Fruit fly (Drosophila melanogaster) whole organism, embryonic: ENCODE measurements around the gene sle.

Experiments used
- Bteb2 ChIP-seq: fragments of 200-800 bp; sonication (Bioruptor generic); optimal IDR thresholded peaks from 2 replicates; lab custom pipeline; 2016; ENCODE audit warnings: missing biosample characterization, missing genetic modification characterization
- CG10431 ChIP-seq: fragments of 200-800 bp; sonication (Bioruptor generic); optimal IDR thresholded peaks from 3 replicates; lab custom pipeline; 2018; ENCODE audit warnings: missing biosample characterization, mild to moderate bottlenecking, missing genetic modification characterization
- CG13775 ChIP-seq: fragments of 200-800 bp; sonication (Bioruptor generic); optimal IDR thresholded peaks from 3 replicates; lab custom pipeline; 2017; ENCODE audit warnings: missing biosample characterization, mild to moderate bottlenecking, missing genetic modification characterization
- CG14965 ChIP-seq: fragments of 200-800 bp; sonication (Bioruptor generic); optimal IDR thresholded peaks from 2 replicates; lab custom pipeline; 2016; ENCODE audit warnings: missing biosample characterization, missing genetic modification characterization, borderline replicate concordance
- CG17186 ChIP-seq: fragments of 200-800 bp; sonication (Bioruptor generic); optimal IDR thresholded peaks from 3 replicates; lab custom pipeline; 2017; ENCODE audit warnings: missing biosample characterization, missing genetic modification reagents, missing genetic modification characterization
- CG18476 ChIP-seq: fragments of 200-800 bp; sonication (Bioruptor generic); optimal IDR thresholded peaks from 2 replicates; lab custom pipeline; 2016; ENCODE audit warnings: missing biosample characterization, mild to moderate bottlenecking, missing genetic modification characterization
- CG2129 ChIP-seq: fragments of 200-800 bp; sonication (Bioruptor generic); IDR thresholded peaks from 2 replicates; pipeline ENCODE4 v1.3.6; 2022; ENCODE audit warnings: missing biosample characterization, missing genetic modification characterization; ENCODE audit not compliant: partially characterized antibody
- CG30431 ChIP-seq: fragments of 200-800 bp; sonication (Bioruptor generic); optimal IDR thresholded peaks from 2 replicates; lab custom pipeline; 2017; ENCODE audit warnings: missing biosample characterization, missing genetic modification characterization
- CG32767 ChIP-seq: fragments of 200-800 bp; sonication (Bioruptor generic); IDR thresholded peaks from 2 replicates; pipeline ENCODE4 v1.3.6; 2022; ENCODE audit warnings: missing biosample characterization, missing genetic modification characterization
- CG33213 ChIP-seq: fragments of 200-800 bp; sonication (Bioruptor generic); optimal IDR thresholded peaks from 3 replicates; lab custom pipeline; 2016; ENCODE audit warnings: missing biosample characterization, missing genetic modification characterization
- CG7357 ChIP-seq: fragments of 200-800 bp; sonication (Bioruptor generic); IDR thresholded peaks from 3 replicates; pipeline ENCODE4 v1.3.6; 2022; ENCODE audit warnings: missing biosample characterization, missing genetic modification characterization
- CG7556 ChIP-seq: fragments of 200-800 bp; sonication (Bioruptor generic); optimal IDR thresholded peaks from 2 replicates; lab custom pipeline; 2017; ENCODE audit warnings: missing biosample characterization, mild to moderate bottlenecking, missing genetic modification characterization
- CG8290 ChIP-seq, 3 experiments: fragments of 200-800 bp; sonication (Bioruptor generic); optimal IDR thresholded peaks; 2 replicates each; lab custom pipeline; 2016 to 2019; ENCODE audit warnings: missing biosample characterization in 3 of 3, missing genetic modification characterization in 3 of 3, mild to moderate bottlenecking in 2 of 3, moderate library complexity in 1 of 3
- CG9727 ChIP-seq: fragments of 200-800 bp; sonication (Bioruptor generic); optimal IDR thresholded peaks from 3 replicates; lab custom pipeline; 2017; ENCODE audit warnings: missing biosample characterization, mild to moderate bottlenecking, missing genetic modification characterization
- CG9817 ChIP-seq: fragments of 200-800 bp; sonication (Bioruptor generic); optimal IDR thresholded peaks from 2 replicates; lab custom pipeline; 2018; ENCODE audit warnings: missing biosample characterization, mild to moderate bottlenecking, missing genetic modification characterization, moderate library complexity
- Camta ChIP-seq: fragments of 200-800 bp; sonication (Bioruptor generic); optimal IDR thresholded peaks from 2 replicates; lab custom pipeline; 2016; ENCODE audit warnings: missing biosample characterization, missing genetic modification characterization
- Dfd ChIP-seq, 2 experiments: fragments of >200 bp; optimal IDR thresholded peaks; 2 replicates each; lab custom pipeline; 2017; ENCODE audit warnings: missing biosample characterization in 2 of 2, missing genetic modification characterization in 2 of 2
- Ets97D ChIP-seq: fragments of 200-800 bp; sonication (Bioruptor generic); optimal IDR thresholded peaks from 3 replicates; lab custom pipeline; 2016; ENCODE audit warnings: missing biosample characterization, missing genetic modification characterization
- H15 ChIP-seq: fragments of 200-800 bp; sonication (Bioruptor generic); IDR thresholded peaks from 3 replicates; pipeline ENCODE4 v1.3.6; 2022; ENCODE audit warnings: missing biosample characterization, missing genetic modification characterization
- HLH3B ChIP-seq: fragments of 200-800 bp; sonication (Bioruptor generic); IDR thresholded peaks from 2 replicates; pipeline ENCODE4 v1.3.6; 2022; ENCODE audit warnings: missing biosample characterization, missing genetic modification characterization
- MBD-R2 ChIP-seq: fragments of 200-800 bp; sonication (Bioruptor generic); IDR thresholded peaks from 2 replicates; pipeline ENCODE4 v1.3.6; 2022; ENCODE audit warnings: missing biosample characterization, missing genetic modification characterization
- Myb ChIP-seq: fragments of 200-800 bp; sonication (Bioruptor generic); optimal IDR thresholded peaks from 2 replicates; lab custom pipeline; 2016; ENCODE audit warnings: missing biosample characterization, missing genetic modification characterization
- al ChIP-seq: fragments of 200-800 bp; sonication (Bioruptor generic); IDR thresholded peaks from 2 replicates; pipeline ENCODE4 v1.3.6; 2022; ENCODE audit warnings: missing biosample characterization, missing genetic modification characterization
- bsh ChIP-seq, 2 experiments: fragments of 200-800 bp; sonication (Bioruptor generic); optimal IDR thresholded peaks; 2 replicates each; lab custom pipeline; 2017 to 2018; ENCODE audit warnings: mild to moderate bottlenecking in 2 of 2, missing biosample characterization in 2 of 2, missing genetic modification characterization in 2 of 2, moderate library complexity in 1 of 2
- cad ChIP-seq: fragments of >200 bp; optimal IDR thresholded peaks from 2 replicates; lab custom pipeline; 2017; ENCODE audit warnings: missing biosample characterization, missing genetic modification characterization
- cg ChIP-seq: fragments of 200-800 bp; sonication (Bioruptor generic); optimal IDR thresholded peaks from 3 replicates; lab custom pipeline; 2019; ENCODE audit warnings: missing biosample characterization, mild to moderate bottlenecking, missing genetic modification characterization, moderate library complexity
- chif ChIP-seq, 2 experiments: fragments of 200-800 bp; sonication (Bioruptor generic); optimal IDR thresholded peaks; 3 replicates each; lab custom pipeline; 2016; ENCODE audit warnings: missing biosample characterization in 2 of 2, missing genetic modification characterization in 2 of 2
- chinmo ChIP-seq: fragments of 200-800 bp; sonication (Bioruptor generic); IDR thresholded peaks from 4 replicates; pipeline ENCODE4 v1.3.6; 2022; ENCODE audit warnings: missing biosample characterization, missing genetic modification characterization; ENCODE audit not compliant: partially characterized antibody
- ci ChIP-seq: fragments of 200-800 bp; sonication (Bioruptor generic); IDR thresholded peaks from 3 replicates; pipeline ENCODE4 v1.3.6; 2022; ENCODE audit warnings: missing biosample characterization, missing genetic modification characterization
- dmrt11E ChIP-seq: fragments of 200-800 bp; sonication (Bioruptor generic); optimal IDR thresholded peaks from 3 replicates; lab custom pipeline; 2018; ENCODE audit warnings: missing biosample characterization, mild to moderate bottlenecking, missing genetic modification characterization, moderate library complexity
- eve ChIP-seq, 2 experiments: fragments of >200 bp; optimal IDR thresholded peaks; 2 replicates each; lab custom pipeline; 2017; ENCODE audit warnings: missing biosample characterization in 2 of 2, missing genetic modification characterization in 2 of 2
- fd3F ChIP-seq: fragments of 200-800 bp; sonication (Bioruptor generic); optimal IDR thresholded peaks from 2 replicates; lab custom pipeline; 2018; ENCODE audit warnings: missing biosample characterization, mild to moderate bottlenecking, missing genetic modification characterization, moderate library complexity
- fu2 ChIP-seq: fragments of 200-800 bp; sonication (Bioruptor generic); optimal IDR thresholded peaks from 2 replicates; lab custom pipeline; 2016; ENCODE audit warnings: missing biosample characterization, missing genetic modification characterization
- gro ChIP-seq: fragments of 200-800 bp; sonication (Bioruptor generic); optimal IDR thresholded peaks from 2 replicates; lab custom pipeline; 2016; ENCODE audit warnings: missing biosample characterization, missing genetic modification characterization
- her ChIP-seq: fragments of 200-800 bp; sonication (Bioruptor generic); optimal IDR thresholded peaks from 2 replicates; lab custom pipeline; 2016; ENCODE audit warnings: missing biosample characterization, missing genetic modification characterization
- jigr1 ChIP-seq: fragments of 200-800 bp; sonication (Bioruptor generic); IDR thresholded peaks from 3 replicates; pipeline ENCODE4 v1.3.6; 2022; ENCODE audit warnings: missing biosample characterization, missing genetic modification characterization
- kni ChIP-seq: fragments of 200-800 bp; sonication (Bioruptor generic); optimal IDR thresholded peaks from 3 replicates; lab custom pipeline; 2017; ENCODE audit warnings: mild to moderate bottlenecking, missing biosample characterization, missing genetic modification reagents, missing genetic modification characterization
- odd ChIP-seq: fragments of 200-800 bp; sonication (Bioruptor generic); optimal IDR thresholded peaks from 2 replicates; lab custom pipeline; 2017; ENCODE audit warnings: missing biosample characterization, mild to moderate bottlenecking, missing genetic modification characterization
- prd ChIP-seq, 3 experiments: fragments of >200 bp in 2 of 3; fragments of 200-800 bp in 1 of 3; sonication (Bioruptor generic) in 1 of 3; optimal IDR thresholded peaks in 2 of 3; IDR thresholded peaks in 1 of 3; 2 replicates in 2 of 3; 3 replicates in 1 of 3; pipeline versions ENCODE4 v1.3.6 to Lab custom; 2017 to 2022; ENCODE audit warnings: missing biosample characterization in 1 of 3, missing genetic modification characterization in 1 of 3
- pros ChIP-seq: fragments of 200-800 bp; sonication (Bioruptor generic); optimal IDR thresholded peaks from 3 replicates; lab custom pipeline; 2019; ENCODE audit warnings: missing biosample characterization, mild to moderate bottlenecking, missing genetic modification characterization, moderate library complexity
- sc ChIP-seq, 3 experiments: fragments of >200 bp in 2 of 3; fragments of 200-800 bp in 1 of 3; sonication (Bioruptor generic) in 1 of 3; optimal IDR thresholded peaks; 2 replicates in 2 of 3; 3 replicates in 1 of 3; lab custom pipeline; 2017; ENCODE audit warnings: mild to moderate bottlenecking in 1 of 3, missing biosample characterization in 1 of 3, missing genetic modification characterization in 1 of 3, missing genetic modification reagents in 1 of 3
- slbo ChIP-seq: fragments of 200-800 bp; sonication (Bioruptor generic); IDR thresholded peaks from 2 replicates; pipeline ENCODE4 v1.3.6; 2022; ENCODE audit warnings: missing biosample characterization, missing genetic modification characterization
- sqz ChIP-seq: fragments of 200-800 bp; sonication (Bioruptor generic); optimal IDR thresholded peaks from 3 replicates; lab custom pipeline; 2018; ENCODE audit warnings: missing biosample characterization, mild to moderate bottlenecking, missing genetic modification characterization
- sug ChIP-seq: fragments of 200-800 bp; optimal IDR thresholded peaks from 2 replicates; lab custom pipeline; 2019; ENCODE audit warnings: missing biosample characterization, mild to moderate bottlenecking, missing genetic modification characterization, moderate library complexity
- unpg ChIP-seq: fragments of 200-800 bp; sonication (Bioruptor generic); optimal IDR thresholded peaks from 3 replicates; lab custom pipeline; 2018; ENCODE audit warnings: missing biosample characterization, mild to moderate bottlenecking, missing genetic modification characterization, moderate library complexity
- wdn ChIP-seq: fragments of 200-800 bp; sonication (Bioruptor generic); IDR thresholded peaks from 2 replicates; pipeline ENCODE4 v1.3.6; 2022; ENCODE audit warnings: missing biosample characterization, missing genetic modification characterization
- zen ChIP-seq: fragments of 200-800 bp; sonication (Bioruptor generic); optimal IDR thresholded peaks from 3 replicates; lab custom pipeline; 2018; ENCODE audit warnings: missing biosample characterization, mild to moderate bottlenecking, missing genetic modification characterization, moderate library complexity
- zf30C ChIP-seq: fragments of 200-800 bp; sonication (Bioruptor generic); optimal IDR thresholded peaks from 3 replicates; lab custom pipeline; 2018; ENCODE audit warnings: missing biosample characterization, mild to moderate bottlenecking, missing genetic modification characterization

sle gene

DNA sequence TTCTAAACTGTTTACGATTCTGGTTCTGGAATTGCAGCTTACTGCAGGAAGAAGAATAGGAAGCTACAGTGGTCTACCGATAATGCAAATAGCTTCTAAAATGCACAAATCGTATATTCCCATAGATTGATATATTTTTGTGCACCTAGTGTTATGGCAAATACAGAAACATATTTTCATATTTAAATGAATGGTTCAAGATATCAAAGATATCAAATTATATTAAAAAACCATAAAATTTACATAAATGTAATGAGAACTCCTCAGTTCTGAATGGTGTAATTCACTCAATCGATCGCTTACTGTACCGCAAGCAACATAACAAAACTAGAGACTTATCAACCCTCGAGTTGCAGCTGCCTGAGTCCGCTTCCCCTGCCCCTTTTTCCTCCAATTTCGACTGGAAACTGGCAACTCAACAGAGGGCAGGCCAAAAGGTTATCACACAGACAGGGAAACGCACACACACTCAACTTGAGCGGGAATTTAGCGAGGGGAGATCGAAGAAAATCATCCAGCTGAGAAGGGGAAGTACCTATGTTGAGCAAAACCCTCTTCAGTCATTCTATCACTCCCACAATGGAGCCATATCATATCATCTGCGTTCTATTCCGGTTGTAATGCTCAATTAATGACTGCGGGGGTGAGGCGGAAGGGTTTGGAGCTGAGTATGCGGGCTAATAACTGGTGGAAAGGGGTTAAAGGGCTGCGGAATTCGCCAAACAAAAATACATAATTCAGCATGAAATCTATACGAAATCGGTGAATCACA lies 21.2 kb downstream of the sle start (continued):
- TF ChIP-seq cad (GFP tag; lab: Kevin White, UChicago): no peak
- TF ChIP-seq CG9817 (tag; lab: Kevin White, UChicago): no peak
- TF ChIP-seq sqz (GFP tag; lab: Kevin White, UChicago): no peak
- TF ChIP-seq CG10431 (GFP tag; lab: Kevin White, UChicago): peak; percentile 41
- no peak for TF ChIP-seq sug
- TF ChIP-seq zen: peak; percentile 29
- TF ChIP-seq HLH3B (GFP tag; lab: Robert Waterston, UW): no peak
- no peak for TF ChIP-seq CG2129 (GFP tag; lab: Robert Waterston, UW)
- no peak for TF ChIP-seq CG7357 (GFP tag; lab: Robert Waterston, UW)
- TF ChIP-seq slbo (GFP tag; lab: Robert Waterston, UW): no peak
- no peak for TF ChIP-seq gro
- no peak for TF ChIP-seq Camta (GFP tag; lab: Kevin White, UChicago)
- peak in 1 of 2 experiments; percentile 21 for TF ChIP-seq chif (GFP tag; optimal IDR thresholded peaks at IDR 0.05; lab: Kevin White, UChicago)
- TF ChIP-seq CG8290 (GFP tag; optimal IDR thresholded peaks at IDR 0.05; lab: Kevin White, UChicago): no peak
- no peak for TF ChIP-seq CG8290 (tag; optimal IDR thresholded peaks at IDR 0.05; lab: Kevin White, UChicago)
- no peak for TF ChIP-seq Dfd (GFP tag; optimal IDR thresholded peaks at IDR 0.05; lab: Kevin White, UChicago)
- TF ChIP-seq eve (GFP tag; optimal IDR thresholded peaks at IDR 0.05; lab: Kevin White, UChicago): peak in 1 of 2 experiments; percentile 71
- TF ChIP-seq CG9727 (GFP tag; lab: Kevin White, UChicago): peak; percentile 54
- TF ChIP-seq CG17186: no peak
- TF ChIP-seq CG14965 (GFP tag; lab: Kevin White, UChicago): no peak
- no peak for TF ChIP-seq jigr1 (GFP tag; lab: Robert Waterston, UW)
- peak; percentile 2 for TF ChIP-seq cg (GFP tag; lab: Kevin White, UChicago)
- peak in 1 of 2 experiments; percentile 58 for TF ChIP-seq bsh (GFP tag; optimal IDR thresholded peaks at IDR 0.05; lab: Kevin White, UChicago)
- no peak for TF ChIP-seq ci (GFP tag; lab: Robert Waterston, UW)
- TF ChIP-seq al (GFP tag; lab: Robert Waterston, UW): no peak
- TF ChIP-seq fd3F (GFP tag; lab: Kevin White, UChicago): no peak
- TF ChIP-seq fu2 (GFP tag; lab: Kevin White, UChicago): no peak
- TF ChIP-seq Myb (GFP tag; lab: Kevin White, UChicago): no peak
- TF ChIP-seq unpg (GFP tag; lab: Kevin White, UChicago): peak; percentile 34
- TF ChIP-seq CG33213 (GFP tag; lab: Kevin White, UChicago): no peak
- TF ChIP-seq Bteb2 (GFP tag; lab: Kevin White, UChicago): no peak
- no peak for TF ChIP-seq zf30C (GFP tag; lab: Kevin White, UChicago)
- no peak for TF ChIP-seq sc (optimal IDR thresholded peaks at IDR 0.05; lab: Kevin White, UChicago)
- TF ChIP-seq sc (GFP tag; optimal IDR thresholded peaks at IDR 0.05; lab: Kevin White, UChicago): peak; percentile 45
- TF ChIP-seq MBD-R2: no peak
- TF ChIP-seq CG13775: peak; percentile 26
- TF ChIP-seq CG30431 (GFP tag; lab: Kevin White, UChicago): no peak
- no peak for TF ChIP-seq chinmo (GFP tag; lab: Robert Waterston, UW)
- TF ChIP-seq Ets97D (GFP tag; lab: Kevin White, UChicago): no peak
- TF ChIP-seq prd (optimal IDR thresholded peaks at IDR 0.05; lab: Kevin White, UChicago): no peak
- no peak for TF ChIP-seq prd (GFP tag; IDR thresholded peaks at IDR 0.05; lab: Robert Waterston, UW)
- peak; percentile 22 for TF ChIP-seq kni
- no peak for TF ChIP-seq her (GFP tag; lab: Kevin White, UChicago)
- no peak for TF ChIP-seq wdn (GFP tag; lab: Robert Waterston, UW)
- no peak for TF ChIP-seq CG32767 (GFP tag; lab: Robert Waterston, UW)
- TF ChIP-seq H15 (GFP tag; lab: Robert Waterston, UW): no peak
- peak; percentile 96 for TF ChIP-seq pros (GFP tag; lab: Kevin White, UChicago)
- peak; percentile 100 for TF ChIP-seq CG18476 (GFP tag; lab: Kevin White, UChicago)
- TF ChIP-seq CG7556 (GFP tag; lab: Kevin White, UChicago): peak; percentile 46
- TF ChIP-seq odd (GFP tag; lab: Kevin White, UChicago): no peak
- peak; percentile 82 for TF ChIP-seq dmrt11E (tag; lab: Kevin White, UChicago)
